Worm (Caenorhabditis elegans) whole organism, late embryonic: ENCODE data around the gene sax-3.

Experiments used
- ama-1 ChIP-seq: fragments of 150-350 bp; optimal IDR thresholded peaks from 2 replicates; lab custom pipeline; 2014
- lin-11 ChIP-seq: fragments of 200-800 bp; sonication (Bioruptor generic); optimal IDR thresholded peaks from 2 replicates; lab custom pipeline; 2018; ENCODE audit warnings: mild to moderate bottlenecking, missing genetic modification characterization, missing compliant biosample characterization
- rnt-1 ChIP-seq: sonication (generic microtip); optimal IDR thresholded peaks from 2 replicates; lab custom pipeline; 2016; ENCODE audit warnings: missing genetic modification characterization, missing compliant biosample characterization
- unc-86 ChIP-seq: sonication (generic microtip); optimal IDR thresholded peaks from 2 replicates; lab custom pipeline; 2016; ENCODE audit warnings: missing genetic modification characterization, missing compliant biosample characterization

DNA sequence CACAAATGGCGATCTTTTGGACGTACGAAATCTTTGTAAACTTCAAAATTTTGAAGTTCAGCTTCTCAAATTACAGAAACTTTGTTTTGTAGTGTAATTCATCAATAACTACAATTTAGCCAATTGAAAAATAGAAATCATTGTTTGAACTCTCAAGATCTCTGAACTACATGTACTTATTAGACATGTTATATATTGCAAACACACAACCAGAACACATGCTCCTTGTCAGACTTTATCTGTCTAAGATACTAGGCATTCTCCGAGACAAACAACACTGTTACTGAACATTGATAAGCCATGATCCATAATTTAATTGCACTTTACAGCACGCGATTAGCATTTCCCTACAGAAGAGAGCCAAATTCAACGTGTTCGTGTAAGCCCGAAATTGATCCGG lies 41.2 kb downstream of the sax-3 start, which contains the start of gene ZK813.6:
- no peak for TF ChIP-seq ama-1 (lab: Kevin White, UChicago)
- TF ChIP-seq unc-86, result no peak
- no peak for TF ChIP-seq lin-11
- no peak for TF ChIP-seq rnt-1 (tag; lab: Kevin White, UChicago)
